Fruit fly (Drosophila melanogaster): Measurements from ENCODE around the gene CG12355.

Gene CG12355

DNA sequence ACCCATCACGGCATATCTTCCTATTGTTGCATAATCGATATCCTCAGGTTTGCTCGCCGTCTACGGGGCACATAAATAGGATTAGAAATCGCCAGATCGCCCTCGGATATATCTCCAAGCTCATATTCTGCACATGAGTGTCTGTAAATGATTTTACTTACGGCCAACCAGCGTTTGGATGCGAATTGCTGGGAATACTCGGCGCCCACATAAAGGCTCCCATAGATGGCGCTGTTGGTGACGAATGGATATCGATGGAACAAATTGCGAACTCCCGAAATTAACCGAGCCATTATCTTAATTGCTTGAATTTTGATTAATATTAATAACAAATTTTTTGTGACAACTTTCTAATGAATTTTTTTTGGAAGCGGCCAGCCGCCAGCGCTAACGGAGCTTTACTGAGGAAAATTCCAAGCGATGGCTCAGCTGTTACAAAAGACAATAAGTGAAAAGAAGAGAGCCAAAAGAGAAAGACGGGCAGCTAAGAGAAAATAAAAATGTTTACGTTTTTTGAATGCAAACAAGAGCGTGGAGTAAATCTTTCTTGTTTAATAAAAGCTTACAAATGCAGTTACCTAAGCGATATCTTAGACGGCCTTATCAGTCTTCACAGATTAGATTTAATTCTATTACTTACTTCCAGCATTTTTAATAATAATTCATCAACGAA lies 614 bp downstream of the CG12355 start (continued):
- TF ChIP-seq CG17361 (GFP tag; IDR thresholded peaks at IDR 0.05) (0 out of 3 replicates have a peak, but pooled peaks have one; percentile 8), Trl (optimal IDR thresholded peaks at IDR 0.05) (peak; percentile 56 to 65), Trl (GFP tag; optimal IDR thresholded peaks at IDR 0.05) (no peak), Poxn (GFP tag; IDR thresholded peaks at IDR 0.05) (no peak), Asciz (GFP tag; optimal IDR thresholded peaks at IDR 0.05) (peak; percentile 51), CG4707 (GFP tag; optimal IDR thresholded peaks at IDR 0.05) (peak; percentile 1), sqz (GFP tag; optimal IDR thresholded peaks at IDR 0.05) (peak; percentile 38), salm (tag; optimal IDR thresholded peaks at IDR 0.05) (no peak), exex (tag; optimal IDR thresholded peaks at IDR 0.05) (peak; percentile 21), sd (tag; optimal IDR thresholded peaks at IDR 0.05) (peak; percentile 49)

- TF ChIP-seq CG13424 (tag; optimal IDR thresholded peaks at IDR 0.05) (peak; percentile 36), crol (GFP tag; IDR thresholded peaks at IDR 0.05) (no peak), Hmx (GFP tag; optimal IDR thresholded peaks at IDR 0.05) (no peak), pnt (GFP tag; optimal IDR thresholded peaks at IDR 0.05) (no peak), pzg (GFP tag; optimal IDR thresholded peaks at IDR 0.05) (no peak), da (GFP tag; optimal IDR thresholded peaks at IDR 0.05) (no peak), knrl (GFP tag; IDR thresholded peaks at IDR 0.05; ENCODE audit: partially characterized antibody) (no peak), mam (GFP tag; optimal IDR thresholded peaks at IDR 0.05) (no peak), CG7357 (GFP tag; IDR thresholded peaks at IDR 0.05) (no peak), CrebB (tag; optimal IDR thresholded peaks at IDR 0.05) (no peak), Sry-δ (GFP tag; optimal IDR thresholded peaks at IDR 0.05) (no peak), bigmax (GFP tag; optimal IDR thresholded peaks at IDR 0.05) (no peak), Dip2 (GFP tag; IDR thresholded peaks at IDR 0.05) (no peak), unpg (GFP tag; optimal IDR thresholded peaks at IDR 0.05) (peak; percentile 13), CG15514 (GFP tag; optimal IDR thresholded peaks at IDR 0.05) (no peak), Poxn (GFP tag; IDR thresholded peaks at IDR 0.05) (no peak), CG6813 (GFP tag; optimal IDR thresholded peaks at IDR 0.05) (peak; percentile 35), CG2116 (GFP tag; optimal IDR thresholded peaks at IDR 0.05) (no peak), ap (GFP tag; IDR thresholded peaks at IDR 0.05) (0 out of 2 replicates have a peak, but pooled peaks have one; percentile 37), Dll (GFP tag; IDR thresholded peaks at IDR 0.05; ENCODE audit: partially characterized antibody) (no peak), Hsf (GFP tag; optimal IDR thresholded peaks at IDR 0.05) (no peak), ato (GFP tag; IDR thresholded peaks at IDR 0.05; ENCODE audit: partially characterized antibody) (no peak), CG15696 (tag; optimal IDR thresholded peaks at IDR 0.05) (no peak), CG2875 (GFP tag; optimal IDR thresholded peaks at IDR 0.05) (no peak), sug (tag; optimal IDR thresholded peaks at IDR 0.05) (peak; percentile 7), Fer3 (tag; optimal IDR thresholded peaks at IDR 0.05) (no peak), CG31224 (GFP tag; IDR thresholded peaks at IDR 0.05) (no peak), abd-A (tag; optimal IDR thresholded peaks at IDR 0.05) (no peak), mirr (GFP tag; optimal IDR thresholded peaks at IDR 0.05) (no peak), CG13624 (GFP tag; optimal IDR thresholded peaks at IDR 0.05) (no peak), sim (GFP tag; IDR thresholded peaks at IDR 0.05) (no peak), CG18764 (GFP tag; optimal IDR thresholded peaks at IDR 0.05) (peak; percentile 77), dmrt99B (tag; optimal IDR thresholded peaks at IDR 0.05) (peak; percentile 73), Sox100B (GFP tag; optimal IDR thresholded peaks at IDR 0.05) (peak; percentile 65), dysf (GFP tag; IDR thresholded peaks at IDR 0.05) (no peak), CG17829 (tag; optimal IDR thresholded peaks at IDR 0.05) (no peak), CG3163 (GFP tag; optimal IDR thresholded peaks at IDR 0.05) (peak; percentile 96), jing (GFP tag; optimal IDR thresholded peaks at IDR 0.05) (no peak)
Observed at dm6 chr3L:15493886-15494598, 1.3 kb downstream of the CG12355 start.
